Worm (Caenorhabditis elegans): ENCODE results near the gene K02D10.4.

Gene K02D10.4

ce11 chrIII:8801864-8802818, 22.3 kb upstream of the K02D10.4 start:
- TF ChIP-seq vab-7 (GFP tag; IDR thresholded peaks at IDR 0.05) (no peak), set-16 (GFP tag; IDR thresholded peaks at IDR 0.05) (peak; percentile 77; the same call in 1 of the 2 replicates), R02D3.7 (tag; optimal IDR thresholded peaks at IDR 0.05) (no peak), Y75B8A.6 (GFP tag; IDR thresholded peaks at IDR 0.05) (peak; percentile 17; the same call in 1 of the 2 replicates), ztf-7 (tag; optimal IDR thresholded peaks at IDR 0.05) (peak; percentile 59), mxl-2 (GFP tag; conservative IDR thresholded peaks at IDR 0.05) (peak; percentile 82), lin-39 (tag; optimal IDR thresholded peaks at IDR 0.05) (peak; percentile 34), saeg-2 (GFP tag; IDR thresholded peaks at IDR 0.05) (peak; percentile 82), F49E8.2 (tag; optimal IDR thresholded peaks at IDR 0.05; ENCODE audit: borderline replicate concordance) (no peak), ama-1 (optimal IDR thresholded peaks at IDR 0.05) (peak; percentile 42), lin-15B (tag; optimal IDR thresholded peaks at IDR 0.05) (no peak), nhr-28 (tag; optimal IDR thresholded peaks at IDR 0.05) (peak; percentile 96), daf-12 (tag; optimal IDR thresholded peaks at IDR 0.05) (no peak), ceh-20 (GFP tag; IDR thresholded peaks at IDR 0.05) (peak; percentile 73), ces-1 (GFP tag; optimal IDR thresholded peaks at IDR 0.05) (no peak), dve-1 (tag; optimal IDR thresholded peaks at IDR 0.05; ENCODE audit: insufficient read depth) (peak; percentile 98), lin-1 (GFP tag; IDR thresholded peaks at IDR 0.05) (peak; percentile 75; the same call in 1 of the 2 replicates), nhr-41 (GFP tag; IDR thresholded peaks at IDR 0.05) (peak; percentile 47; the same call in 1 of the 2 replicates), nhr-10 (tag; optimal IDR thresholded peaks at IDR 0.05) (peak; percentile 96), arid-1 (GFP tag; conservative IDR thresholded peaks at IDR 0.05) (0 out of 2 replicates have a peak, but pooled peaks have one; percentile 12), nhr-102 (tag; optimal IDR thresholded peaks at IDR 0.05) (peak; percentile 94), T26A8.4 (GFP tag; IDR thresholded peaks at IDR 0.05) (peak; percentile 85), aha-1 (tag) (peak; percentile 100), ZK546.5 (tag; optimal IDR thresholded peaks at IDR 0.05) (no peak), attf-4 (tag; optimal IDR thresholded peaks at IDR 0.05) (peak; percentile 81), ceh-82 (tag; optimal IDR thresholded peaks at IDR 0.05) (no peak), egl-27 (tag; optimal IDR thresholded peaks at IDR 0.05) (peak; percentile 92), egl-43 (GFP tag; IDR thresholded peaks at IDR 0.05) (peak; percentile 81), hlh-11 (tag; optimal IDR thresholded peaks at IDR 0.05) (peak; percentile 100), ZK337.2 (GFP tag; IDR thresholded peaks at IDR 0.05) (peak; percentile 12; the same call in 1 of the 2 replicates), nhr-77 (tag; optimal IDR thresholded peaks at IDR 0.05) (peak; percentile 91), zag-1 (tag; optimal IDR thresholded peaks at IDR 0.05) (peak; percentile 64), hlh-30 (tag; optimal IDR thresholded peaks at IDR 0.05; ENCODE audit: insufficient read depth) (peak; percentile 98), php-3 (GFP tag; IDR thresholded peaks at IDR 0.05) (no peak), fkh-10 (GFP tag; optimal IDR thresholded peaks at IDR 0.05) (peak; percentile 90), daf-16 (GFP tag; optimal IDR thresholded peaks at IDR 0.05) (peak; percentile 79 to 96), daf-16 (tag; optimal IDR thresholded peaks at IDR 0.05) (peak; percentile 82), tag-97 (GFP tag; IDR thresholded peaks at IDR 0.05) (no peak), nhr-11 (tag; optimal IDR thresholded peaks at IDR 0.05) (peak; percentile 96), ceh-62 (tag; optimal IDR thresholded peaks at IDR 0.05) (no peak), F26F4.8 (GFP tag; conservative IDR thresholded peaks at IDR 0.05) (no peak), ceh-44 (GFP tag; IDR thresholded peaks at IDR 0.05) (peak; percentile 55; the same call in 1 of the 2 replicates), nhr-42 (GFP tag; IDR thresholded peaks at IDR 0.05) (peak; percentile 59; the same call in 1 of the 2 replicates), nhr-237 (tag; optimal IDR thresholded peaks at IDR 0.05) (peak; percentile 26), pqm-1 (tag; optimal IDR thresholded peaks at IDR 0.05) (peak; percentile 37), dmd-6 (GFP tag; IDR thresholded peaks at IDR 0.05) (peak; percentile 96), lim-7 (GFP tag; IDR thresholded peaks at IDR 0.05) (0 out of 2 replicates have a peak, but pooled peaks have one; percentile 3), F37D6.2 (tag; optimal IDR thresholded peaks at IDR 0.05) (peak; percentile 82), zfp-2 (tag; optimal IDR thresholded peaks at IDR 0.05) (no peak)

Data from whole organism, L4 larva.